Worm (Caenorhabditis elegans) whole organism, L4 larva: ENCODE results near the gene Y54E2A.10.
A peak's percentile ranks its signal among the peaks of the same experiment; 100 is the strongest.

Source experiments
- D1046.2 ChIP-seq: fragments of 200-800 bp; sonication (Bioruptor generic); IDR thresholded peaks from 2 replicates; pipeline ENCODE4 v1.3.6; 2022; ENCODE audit warnings: missing genetic modification characterization, missing compliant biosample characterization
- F10B5.3 ChIP-seq: sonication (generic microtip); optimal IDR thresholded peaks from 2 replicates; lab custom pipeline; 2016; ENCODE audit warnings: mild to moderate bottlenecking, missing genetic modification characterization, missing compliant biosample characterization
- F37D6.2 ChIP-seq: sonication (generic microtip); optimal IDR thresholded peaks from 2 replicates; lab custom pipeline; 2016; ENCODE audit warnings: mild to moderate bottlenecking, missing genetic modification characterization, missing compliant biosample characterization
- F49E8.2 ChIP-seq: sonication (generic microtip); optimal IDR thresholded peaks from 2 replicates; lab custom pipeline; 2016; ENCODE audit warnings: missing compliant biosample characterization, mild to moderate bottlenecking, missing genetic modification characterization, borderline replicate concordance
- T26A8.4 ChIP-seq: fragments of 200-800 bp; sonication (Bioruptor generic); IDR thresholded peaks from 2 replicates; pipeline ENCODE4 v1.3.6; 2022; ENCODE audit warnings: missing genetic modification characterization, missing compliant biosample characterization
- Y105C5A.15 ChIP-seq: fragments of 200-800 bp; sonication (Bioruptor generic); IDR thresholded peaks from 2 replicates; pipeline ENCODE4 v1.3.6; 2022; ENCODE audit warnings: missing genetic modification characterization, missing compliant biosample characterization
- Y48G9A.11 ChIP-seq: fragments of 200-800 bp; sonication (Bioruptor generic); IDR thresholded peaks from 2 replicates; pipeline ENCODE4 v1.3.6; 2022; ENCODE audit warnings: missing genetic modification reagents, missing genetic modification characterization, missing compliant biosample characterization
- ZK546.5 ChIP-seq, 2 experiments: sonication (generic microtip); optimal IDR thresholded peaks; 2 replicates each; lab custom pipeline; 2017; ENCODE audit warnings: missing biosample characterization in 2 of 2, missing genetic modification characterization in 2 of 2
- aha-1 ChIP-seq: fragments of 150-350 bp; peaks from one replicate; lab custom pipeline; 2014; ENCODE audit warnings: missing biosample characterization, missing genetic modification characterization
- aly-2 ChIP-seq: sonication (generic microtip); optimal IDR thresholded peaks from 2 replicates; lab custom pipeline; 2018; ENCODE audit warnings: missing biosample characterization, missing genetic modification characterization
- ama-1 ChIP-seq: fragments of 150-350 bp; optimal IDR thresholded peaks from 2 replicates; lab custom pipeline; 2014; ENCODE audit warnings: inconsistent platforms, mixed read lengths
- ceh-20 ChIP-seq: fragments of 200-800 bp; sonication (Bioruptor generic); IDR thresholded peaks from 2 replicates; pipeline ENCODE4 v1.3.6; 2022; ENCODE audit warnings: missing genetic modification reagents, missing genetic modification characterization, missing compliant biosample characterization
- ceh-32 ChIP-seq: sonication (generic microtip); optimal IDR thresholded peaks from 2 replicates; lab custom pipeline; 2016; ENCODE audit warnings: mild to moderate bottlenecking, missing genetic modification characterization, missing compliant biosample characterization; ENCODE audit not compliant: poor library complexity
- ceh-44 ChIP-seq: fragments of 200-800 bp; sonication (Bioruptor generic); IDR thresholded peaks from 2 replicates; pipeline ENCODE4 v1.3.6; 2022; ENCODE audit warnings: missing genetic modification reagents, missing genetic modification characterization, missing compliant biosample characterization
- ceh-62 ChIP-seq: sonication (generic microtip); optimal IDR thresholded peaks from 2 replicates; lab custom pipeline; 2017; ENCODE audit warnings: missing biosample characterization, missing genetic modification characterization
- ces-1 ChIP-seq: fragments of 150-350 bp; sonication (generic microtip); optimal IDR thresholded peaks from 4 replicates; lab custom pipeline; 2014; ENCODE audit warnings: missing biosample characterization, missing genetic modification reagents, missing genetic modification characterization
- cey-2 ChIP-seq: sonication (generic microtip); optimal IDR thresholded peaks from 3 replicates; lab custom pipeline; 2017; ENCODE audit warnings: missing genetic modification characterization, mild to moderate bottlenecking, missing compliant biosample characterization, antibody characterized with exemption, borderline replicate concordance; ENCODE audit not compliant: insufficient read depth
- daf-16 ChIP-seq, 3 experiments: sonication (generic microtip); optimal IDR thresholded peaks; 2 replicates each; lab custom pipeline; 2016 to 2017; ENCODE audit warnings: missing genetic modification characterization in 3 of 3, missing genetic modification reagents in 3 of 3, mild to moderate bottlenecking in 2 of 3, missing compliant biosample characterization in 2 of 3, missing biosample characterization in 1 of 3, moderate library complexity in 1 of 3
- daf-8 ChIP-seq: fragments of 200-800 bp; sonication (Bioruptor generic); IDR thresholded peaks from 2 replicates; pipeline ENCODE4 v1.3.6; 2022; ENCODE audit warnings: missing genetic modification characterization, missing compliant biosample characterization
- dmd-8 ChIP-seq: fragments of 200-800 bp; sonication (Bioruptor generic); IDR thresholded peaks from 2 replicates; pipeline ENCODE4 v1.3.6; 2022; ENCODE audit warnings: missing genetic modification characterization, missing compliant biosample characterization
- dmd-9 ChIP-seq: fragments of 200-800 bp; sonication (Bioruptor generic); IDR thresholded peaks from 2 replicates; pipeline ENCODE4 v1.3.6; 2022; ENCODE audit warnings: missing genetic modification reagents, missing genetic modification characterization, missing compliant biosample characterization
- duxl-1 ChIP-seq: sonication (generic microtip); optimal IDR thresholded peaks from 2 replicates; lab custom pipeline; 2016; ENCODE audit warnings: mild to moderate bottlenecking, missing genetic modification characterization, moderate library complexity, missing compliant biosample characterization; ENCODE audit not compliant: poor library complexity
- egl-43 ChIP-seq: fragments of 200-800 bp; sonication (Bioruptor generic); IDR thresholded peaks from 2 replicates; pipeline ENCODE4 v1.3.6; 2022; ENCODE audit warnings: missing genetic modification reagents, missing genetic modification characterization, missing compliant biosample characterization
- fkh-10 ChIP-seq: fragments of 150-350 bp; optimal IDR thresholded peaks from 2 replicates; lab custom pipeline; 2014; ENCODE audit warnings: missing biosample characterization, missing genetic modification reagents, missing genetic modification characterization
- fos-1 ChIP-seq: fragments of 150-350 bp; optimal IDR thresholded peaks from 2 replicates; lab custom pipeline; 2014; ENCODE audit warnings: missing biosample characterization, missing genetic modification characterization
- hif-1 ChIP-seq, 2 experiments: sonication (generic microtip); optimal IDR thresholded peaks; 2 replicates each; lab custom pipeline; 2016 to 2017; ENCODE audit warnings: missing compliant biosample characterization in 2 of 2, missing genetic modification characterization in 2 of 2, missing genetic modification reagents in 2 of 2, missing genotype in 2 of 2, mild to moderate bottlenecking in 1 of 2
- hmg-1.1 ChIP-seq: fragments of 200-800 bp; sonication (Bioruptor generic); IDR thresholded peaks from 2 replicates; pipeline ENCODE4 v1.3.6; 2022; ENCODE audit warnings: missing genetic modification reagents, missing genetic modification characterization, missing compliant biosample characterization
- jun-1 ChIP-seq: fragments of 150-350 bp; optimal IDR thresholded peaks from 2 replicates; lab custom pipeline; 2014; ENCODE audit warnings: missing biosample characterization, missing genetic modification reagents, missing genetic modification characterization
- lim-7 ChIP-seq: fragments of 200-800 bp; sonication (Bioruptor generic); IDR thresholded peaks from 2 replicates; pipeline ENCODE4 v1.3.6; 2022; ENCODE audit warnings: missing genetic modification characterization, missing compliant biosample characterization
- lin-29 ChIP-seq: fragments of 200-800 bp; sonication (Bioruptor generic); IDR thresholded peaks from 2 replicates; pipeline ENCODE4 v1.3.6; 2022; ENCODE audit warnings: missing genetic modification reagents, missing genetic modification characterization, missing compliant biosample characterization
- madf-9 ChIP-seq: fragments of 200-800 bp; sonication (Bioruptor generic); conservative IDR thresholded peaks from 2 replicates; pipeline ENCODE4 v1.3.6; 2022; ENCODE audit warnings: missing genetic modification reagents, missing genetic modification characterization, missing compliant biosample characterization
- mdl-1 ChIP-seq, 2 experiments: fragments of 150-350 bp in 1 of 2; sonication (generic microtip) in 1 of 2; optimal IDR thresholded peaks; 2 replicates each; lab custom pipeline; 2014 to 2017; ENCODE audit warnings: missing biosample characterization in 2 of 2, missing genetic modification characterization in 2 of 2
- mdt-29 ChIP-seq: fragments of 200-800 bp; sonication (Bioruptor generic); IDR thresholded peaks from 2 replicates; pipeline ENCODE4 v1.3.6; 2022; ENCODE audit warnings: missing genetic modification reagents, missing genetic modification characterization, missing compliant biosample characterization
- mep-1 ChIP-seq: fragments of 150-350 bp; sonication (generic microtip); optimal IDR thresholded peaks from 3 replicates; lab custom pipeline; 2014; ENCODE audit warnings: missing biosample characterization, missing genetic modification characterization
- mxl-3 ChIP-seq: fragments of 200-800 bp; sonication (Bioruptor generic); optimal IDR thresholded peaks from 2 replicates; lab custom pipeline; 2018; ENCODE audit warnings: mild to moderate bottlenecking, missing genetic modification characterization, missing compliant biosample characterization
- nhr-10 ChIP-seq: fragments of 150-350 bp; optimal IDR thresholded peaks from 2 replicates; lab custom pipeline; 2014; ENCODE audit warnings: missing biosample characterization, missing genetic modification characterization
- nhr-41 ChIP-seq: fragments of 200-800 bp; sonication (Bioruptor generic); IDR thresholded peaks from 2 replicates; pipeline ENCODE4 v1.3.6; 2022; ENCODE audit warnings: missing genetic modification reagents, missing genetic modification characterization, missing compliant biosample characterization
- nhr-42 ChIP-seq: fragments of 200-800 bp; sonication (Bioruptor generic); IDR thresholded peaks from 2 replicates; pipeline ENCODE4 v1.3.6; 2022; ENCODE audit warnings: missing genetic modification characterization, missing compliant biosample characterization
- nhr-6 ChIP-seq: fragments of 150-350 bp; optimal IDR thresholded peaks from 2 replicates; lab custom pipeline; 2014; ENCODE audit warnings: missing biosample characterization, missing genetic modification characterization
- nhr-76 ChIP-seq: fragments of 150-350 bp; optimal IDR thresholded peaks from 2 replicates; lab custom pipeline; 2014; ENCODE audit warnings: missing biosample characterization, missing genetic modification characterization
- rbr-2 ChIP-seq: sonication (generic microtip); optimal IDR thresholded peaks from 2 replicates; lab custom pipeline; 2016; ENCODE audit warnings: missing genotype, missing genetic modification characterization, missing compliant biosample characterization
- sdz-12 ChIP-seq: fragments of 200-800 bp; sonication (Bioruptor generic); optimal IDR thresholded peaks from 2 replicates; lab custom pipeline; 2018; ENCODE audit warnings: mild to moderate bottlenecking, missing genetic modification characterization, missing compliant biosample characterization
- skn-1 ChIP-seq: fragments of 150-350 bp; optimal IDR thresholded peaks from 2 replicates; lab custom pipeline; 2014; ENCODE audit warnings: missing biosample characterization, missing genetic modification characterization
- snpc-4 ChIP-seq: fragments of 150-350 bp; optimal IDR thresholded peaks from 2 replicates; lab custom pipeline; 2014; ENCODE audit warnings: missing biosample characterization, missing genetic modification characterization
- tra-1 ChIP-seq: fragments of 200-800 bp; sonication (Bioruptor generic); IDR thresholded peaks from 2 replicates; pipeline ENCODE4 v1.3.6; 2022; ENCODE audit warnings: missing genetic modification reagents, missing genetic modification characterization, missing compliant biosample characterization
- unc-130 ChIP-seq: sonication (generic microtip); optimal IDR thresholded peaks from 2 replicates; lab custom pipeline; 2016; ENCODE audit warnings: missing genetic modification reagents, missing genetic modification characterization, missing compliant biosample characterization
- zfp-3 ChIP-seq: fragments of 200-800 bp; sonication (Bioruptor generic); conservative IDR thresholded peaks from 2 replicates; pipeline ENCODE4 v1.3.6; 2022; ENCODE audit warnings: missing genetic modification reagents, missing genetic modification characterization, missing compliant biosample characterization
- zip-11 ChIP-seq: fragments of 200-800 bp; sonication (Bioruptor generic); IDR thresholded peaks from 2 replicates; pipeline ENCODE4 v1.3.6; 2022; ENCODE audit warnings: missing genetic modification characterization, missing compliant biosample characterization
- ztf-7 ChIP-seq: fragments of 150-350 bp; optimal IDR thresholded peaks from 2 replicates; lab custom pipeline; 2014; ENCODE audit warnings: missing biosample characterization, missing genetic modification characterization

Y54E2A.10 gene

DNA sequence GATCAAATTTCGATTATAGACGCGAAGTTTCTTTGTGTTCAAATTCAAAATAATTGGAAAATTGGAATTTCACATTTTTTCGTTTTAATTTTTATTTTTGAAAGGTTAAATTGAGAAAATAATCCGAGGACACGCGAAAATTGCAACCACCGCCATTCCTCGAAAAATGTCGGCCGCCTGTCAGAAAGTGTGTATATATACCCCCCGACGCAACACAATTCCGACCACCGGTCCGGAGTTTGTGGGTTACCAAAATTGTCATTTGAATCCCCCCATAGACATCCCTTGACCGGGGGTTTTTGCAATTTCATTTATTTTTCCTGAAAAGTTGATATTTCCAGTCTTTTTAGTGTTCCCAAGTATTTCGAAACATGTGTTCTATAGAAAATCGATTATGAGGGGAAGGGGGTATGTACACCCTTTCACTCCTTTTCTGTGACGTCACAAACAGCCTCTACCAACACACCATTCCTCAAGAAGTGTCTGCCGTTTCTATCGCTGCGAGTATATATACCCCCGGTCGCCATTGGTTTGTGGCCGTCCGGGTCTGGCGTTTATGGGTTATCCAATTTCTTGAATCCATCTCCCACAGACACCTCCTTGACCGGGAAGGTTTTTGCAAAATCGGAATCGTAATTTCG, 13.5 kb downstream of the Y54E2A.10 start, which contains the start of gene W01D2.3 (continued):
- TF ChIP-seq mxl-3 (GFP tag; lab: Kevin White, UChicago) = peak; percentile 69
- no peak for TF ChIP-seq ZK546.5 (tag; optimal IDR thresholded peaks at IDR 0.05; lab: Kevin White, UChicago)
- 0 out of 2 replicates have a peak, but pooled peaks have one; percentile 51 for TF ChIP-seq zfp-3 (GFP tag; lab: Robert Waterston, UW)
- TF ChIP-seq ceh-44 (GFP tag; lab: Robert Waterston, UW) = no peak
- TF ChIP-seq T26A8.4 (GFP tag; lab: Robert Waterston, UW) = peak; percentile 92
- no peak for TF ChIP-seq unc-130
- TF ChIP-seq aha-1 (tag; lab: Kevin White, UChicago) = peak; percentile 14
- TF ChIP-seq sdz-12 = no peak
- TF ChIP-seq daf-8 (GFP tag; lab: Robert Waterston, UW) = no peak
- TF ChIP-seq D1046.2 = peak; percentile 71; the same call in 1 of the 2 replicates
- peak; percentile 71 for TF ChIP-seq aly-2 (tag; lab: Kevin White, UChicago)
- TF ChIP-seq daf-16 (GFP tag; optimal IDR thresholded peaks at IDR 0.05; lab: Kevin White, UChicago) = peak; percentile 32 to 69
- TF ChIP-seq daf-16 (tag; optimal IDR thresholded peaks at IDR 0.05; lab: Kevin White, UChicago) = peak; percentile 56
- TF ChIP-seq mep-1 (tag; lab: Kevin White, UChicago) = peak; percentile 80
- TF ChIP-seq lin-29 (GFP tag; lab: Robert Waterston, UW) = peak; percentile 38; the same call in 1 of the 2 replicates
- no peak for TF ChIP-seq fkh-10 (GFP tag; lab: Kevin White, UChicago)
- peak; percentile 53; the same call in 1 of the 2 replicates for TF ChIP-seq dmd-9 (GFP tag; lab: Robert Waterston, UW)
- TF ChIP-seq duxl-1 (tag; lab: Kevin White, UChicago) = peak; percentile 69
- TF ChIP-seq jun-1 (tag; lab: Kevin White, UChicago) = no peak
- TF ChIP-seq tra-1 (GFP tag; lab: Robert Waterston, UW) = peak; percentile 71; the same call in 1 of the 2 replicates
- no peak for TF ChIP-seq nhr-76 (tag; lab: Kevin White, UChicago)
- no peak for TF ChIP-seq ces-1 (GFP tag; lab: Kevin White, UChicago)
- 0 out of 2 replicates have a peak, but pooled peaks have one; percentile 36 for TF ChIP-seq dmd-8 (GFP tag; lab: Robert Waterston, UW)
- peak; percentile 81 for TF ChIP-seq rbr-2 (tag; lab: Kevin White, UChicago)
- TF ChIP-seq nhr-10 (tag; lab: Kevin White, UChicago) = no peak
- TF ChIP-seq nhr-6 = peak; percentile 46
- peak in 1 of 2 experiments; percentile 65 for TF ChIP-seq hif-1 (tag; optimal IDR thresholded peaks at IDR 0.05; lab: Kevin White, UChicago)
- peak; percentile 87 for TF ChIP-seq hmg-1.1
- peak; percentile 61 for TF ChIP-seq F10B5.3
- no peak for TF ChIP-seq zip-11 (GFP tag; lab: Robert Waterston, UW)
- no peak for TF ChIP-seq mdl-1 (tag; optimal IDR thresholded peaks at IDR 0.05; lab: Kevin White, UChicago)
- peak; percentile 11 for TF ChIP-seq ceh-32
- TF ChIP-seq madf-9 (GFP tag; lab: Robert Waterston, UW) = peak; percentile 53; the same call in 1 of the 2 replicates
- 0 out of 2 replicates have a peak, but pooled peaks have one; percentile 23 for TF ChIP-seq Y105C5A.15 (GFP tag; lab: Robert Waterston, UW)
- peak; percentile 89 for TF ChIP-seq nhr-42
- no peak for TF ChIP-seq fos-1 (tag; lab: Kevin White, UChicago)
- TF ChIP-seq F49E8.2 (tag; lab: Kevin White, UChicago) = peak; percentile 21
- no peak for TF ChIP-seq ama-1 (lab: Kevin White, UChicago)
- peak; percentile 35 for TF ChIP-seq cey-2 (tag; lab: Kevin White, UChicago)
- TF ChIP-seq snpc-4 (tag; lab: Kevin White, UChicago) = peak; percentile 98
- peak; percentile 76 for TF ChIP-seq F37D6.2 (tag; lab: Kevin White, UChicago)
- no peak; the same call in 1 of the 2 replicates for TF ChIP-seq ceh-20 (GFP tag; lab: Robert Waterston, UW)
- 0 out of 2 replicates have a peak, but pooled peaks have one; percentile 37 for TF ChIP-seq mdt-29
- TF ChIP-seq ztf-7 = peak; percentile 60
- TF ChIP-seq nhr-41 (GFP tag; lab: Robert Waterston, UW) = peak; percentile 17; the same call in 1 of the 2 replicates
- peak; percentile 74; the same call in 1 of the 2 replicates for TF ChIP-seq lim-7 (GFP tag; lab: Robert Waterston, UW)
- TF ChIP-seq ceh-62 = peak; percentile 23
- peak; percentile 69 for TF ChIP-seq Y48G9A.11 (GFP tag; lab: Robert Waterston, UW)
- TF ChIP-seq egl-43 (GFP tag; lab: Robert Waterston, UW) = peak; percentile 67
- TF ChIP-seq skn-1 = no peak
